Fruit fly (Drosophila melanogaster) whole organism, wandering third instar larva: ENCODE results near the gene mTor.
A peak's percentile ranks its signal among the peaks of the same experiment; 100 is the strongest.

Experiments
- GATAd ChIP-seq: sonication (Bioruptor generic); optimal IDR thresholded peaks from 2 replicates; lab custom pipeline; 2016; ENCODE audit warnings: missing biosample characterization, missing genetic modification characterization
- Myc ChIP-seq: fragments of >200 bp; optimal IDR thresholded peaks from 2 replicates; lab custom pipeline; 2017
- br ChIP-seq: fragments of 200-800 bp; sonication (Bioruptor generic); optimal IDR thresholded peaks from 2 replicates; lab custom pipeline; 2016; ENCODE audit warnings: missing biosample characterization, missing genetic modification characterization
- ey ChIP-seq: fragments of 200-800 bp; sonication (Bioruptor generic); optimal IDR thresholded peaks from 2 replicates; lab custom pipeline; 2016; ENCODE audit warnings: missing biosample characterization, missing genetic modification characterization
- lola ChIP-seq: fragments of >200 bp; optimal IDR thresholded peaks from 2 replicates; lab custom pipeline; 2017; ENCODE audit warnings: missing biosample characterization, missing genetic modification characterization
- sage ChIP-seq: fragments of 200-800 bp; sonication (Bioruptor generic); optimal IDR thresholded peaks from 2 replicates; lab custom pipeline; 2016; ENCODE audit warnings: missing biosample characterization, mild to moderate bottlenecking, missing genetic modification characterization

DNA sequence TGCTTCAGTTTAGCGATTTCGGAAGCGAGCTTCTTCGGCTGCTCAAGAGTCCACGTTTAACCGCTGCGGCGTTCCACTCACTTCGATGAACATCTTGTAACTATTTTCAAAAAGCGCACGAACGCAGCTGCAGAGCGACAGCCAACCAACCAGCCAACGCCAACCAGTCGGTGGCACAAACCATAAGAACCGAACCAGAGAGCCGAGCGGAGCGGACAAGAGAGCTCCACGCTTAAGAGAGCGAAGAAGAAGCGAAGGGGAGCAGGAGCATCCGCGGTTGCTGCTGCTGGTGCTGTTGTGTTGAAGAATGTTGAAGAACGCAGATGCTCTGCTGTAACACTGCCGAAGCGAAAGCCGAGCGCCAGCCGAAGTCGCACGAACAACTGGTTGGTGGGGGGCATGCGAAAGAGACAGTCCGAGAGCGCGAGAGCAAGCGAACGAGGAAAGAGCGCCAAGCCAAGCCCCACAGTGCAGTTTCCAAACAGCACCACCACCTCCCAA lies 55.8 kb downstream of the mTor start, which contains the start of gene CG9932:
- TF ChIP-seq GATAd (GFP tag; lab: Kevin White, UChicago) = no peak
- peak; percentile 28 for TF ChIP-seq br (GFP tag; lab: Kevin White, UChicago)
- TF ChIP-seq ey (GFP tag; lab: Kevin White, UChicago) = peak; percentile 7
- TF ChIP-seq lola (GFP tag; lab: Kevin White, UChicago) = no peak
- TF ChIP-seq Myc = no peak
- peak; percentile 28 for TF ChIP-seq sage
